Fruit fly (Drosophila melanogaster): Measurements from ENCODE around the gene CG11911.

The CG11911 gene

dm6 chr2L:307129-307528 lies 13.9 kb downstream of the CG11911 start:
- no peak for TF ChIP-seq noc (tag; optimal IDR thresholded peaks at IDR 0.05)

dm6 chr2L:306188-306927 lies 14.7 kb downstream of the CG11911 start:
- TF ChIP-seq noc (tag; optimal IDR thresholded peaks at IDR 0.05), result no peak

- peak; percentile 24 for TF ChIP-seq noc (tag; optimal IDR thresholded peaks at IDR 0.05)
These were observed 15.4 kb downstream of the CG11911 start, which contains the start of gene Plc21C for dm6 chr2L:305646-306045. Gene Plc21C, plus strand, starts transcription at chr2L:305935.

- TF ChIP-seq noc (tag; optimal IDR thresholded peaks at IDR 0.05), result no peak
These were observed 15.8 kb downstream of the CG11911 start for dm6 chr2L:305198-305597.

dm6 chr2L:303306-303962 lies 17.6 kb downstream of the CG11911 start:
- no peak for TF ChIP-seq noc (tag; optimal IDR thresholded peaks at IDR 0.05)

- peak; percentile 66 for TF ChIP-seq noc (tag; optimal IDR thresholded peaks at IDR 0.05)
These were observed 20.0 kb downstream of the CG11911 start for dm6 chr2L:300877-301706.

dm6 chr2L:300006-300405 lies 21.0 kb downstream of the CG11911 start:
- no peak for TF ChIP-seq noc (tag; optimal IDR thresholded peaks at IDR 0.05)

dm6 chr2L:299038-299437 lies 22.0 kb downstream of the CG11911 start:
- no peak for TF ChIP-seq noc (tag; optimal IDR thresholded peaks at IDR 0.05)

- no peak for TF ChIP-seq noc (tag; optimal IDR thresholded peaks at IDR 0.05)
These were observed 22.8 kb downstream of the CG11911 start for dm6 chr2L:298285-298644.

- peak; percentile 90 for TF ChIP-seq noc (tag; optimal IDR thresholded peaks at IDR 0.05)
These were observed 23.4 kb downstream of the CG11911 start, which contains the start of gene Pi3K21B for dm6 chr2L:297480-298284. Gene Pi3K21B, plus strand, starts transcription at chr2L:297880.

dm6 chr2L:294452-295362 lies 26.3 kb downstream of the CG11911 start, which contains the start of the genes U2af38 and Stip1:
Gene U2af38, minus strand, starts transcription at chr2L:294681.
Gene Stip1, plus strand, starts transcription at chr2L:295122.
- TF ChIP-seq noc (tag; optimal IDR thresholded peaks at IDR 0.05), result no peak

- TF ChIP-seq noc (tag; optimal IDR thresholded peaks at IDR 0.05), result no peak
These were observed 28.7 kb downstream of the CG11911 start, which contains the start of gene CG11562 for dm6 chr2L:292301-292700. Gene CG11562, plus strand, starts transcription at chr2L:292419.

dm6 chr2L:291657-292056 lies 29.4 kb downstream of the CG11911 start, which contains the start of gene CG3625:
Gene CG3625, minus strand, starts transcription at chr2L:291795.
- no peak for TF ChIP-seq noc (tag; optimal IDR thresholded peaks at IDR 0.05)

dm6 chr2L:290949-291348 lies 30.1 kb downstream of the CG11911 start:
- no peak for TF ChIP-seq noc (tag; optimal IDR thresholded peaks at IDR 0.05)

All from whole organism, larva.